Comparison of ENCODE assay signal across 2 fruit fly cellular contexts in genomic region chr3L:21973640-21974039, dm6.
TF ChIP-seq lines count a peak whose summit lies in the region.

No protein-coding gene starts in this region.

- TF ChIP-seq CTCF in whole organism, embryonic (GFP tag; optimal IDR thresholded peaks at IDR 0.05; lab: Kevin White, UChicago), result no peak

TF ChIP-seq in whole organism, embryonic, 481 proteins besides CTCF, POLR2A, EP300 and RAD21:
- TF ChIP-seq bab2 (GFP tag; optimal IDR thresholded peaks at IDR 0.05; lab: Kevin White, UChicago) (no peak), Med (GFP tag; lab: Kevin White, UChicago) (peak; percentile 81), CG1233 (GFP tag; optimal IDR thresholded peaks at IDR 0.05; lab: Kevin White, UChicago) (no peak), sens (GFP tag; lab: Kevin White, UChicago) (peak; percentile 72), org-1 (GFP tag; optimal IDR thresholded peaks at IDR 0.05; lab: Kevin White, UChicago) (no peak), CG10565 (GFP tag; optimal IDR thresholded peaks at IDR 0.05; lab: Kevin White, UChicago) (no peak), row (GFP tag; IDR thresholded peaks at IDR 0.05; lab: Robert Waterston, UW) (peak; percentile 36; the same call in 2 of the 3 replicates), D19B (GFP tag; optimal IDR thresholded peaks at IDR 0.05; lab: Kevin White, UChicago) (peak; percentile 47), CG15269 (tag; optimal IDR thresholded peaks at IDR 0.05; lab: Kevin White, UChicago) (no peak), salm (tag; optimal IDR thresholded peaks at IDR 0.05; lab: Kevin White, UChicago) (no peak), dati (GFP tag; IDR thresholded peaks at IDR 0.05; lab: Robert Waterston, UW) (no peak), CG9932 (GFP tag; IDR thresholded peaks at IDR 0.05; lab: Robert Waterston, UW) (no peak)

TF ChIP-seq in whole organism, prepupa, 60 proteins besides CTCF, POLR2A, EP300 and RAD21:
- TF ChIP-seq Eip78C (GFP tag; lab: Kevin White, UChicago), result peak; percentile 12
- peak; percentile 47 for TF ChIP-seq svp (GFP tag; lab: Kevin White, UChicago)
- TF ChIP-seq spab (GFP tag; optimal IDR thresholded peaks at IDR 0.05; lab: Kevin White, UChicago), result no peak
- TF ChIP-seq CG10631 (GFP tag; optimal IDR thresholded peaks at IDR 0.05; lab: Kevin White, UChicago), result no peak
